Fruit fly (Drosophila melanogaster): ENCODE measurements around the gene Phyhd1.

dm6 chr3R:10639468-10639867 is 41.3 kb downstream of the Phyhd1 start, which contains the start of gene hth:
- TF ChIP-seq usp (GFP tag; optimal IDR thresholded peaks at IDR 0.05) (no peak), pan (optimal IDR thresholded peaks at IDR 0.05) (no peak), EcR (GFP tag; optimal IDR thresholded peaks at IDR 0.05) (no peak), psq (optimal IDR thresholded peaks at IDR 0.05) (no peak)

All from whole organism.